Fruit fly (Drosophila melanogaster) whole organism, embryonic: Measurements from ENCODE around the gene CG31960.

Source experiments
- Blimp-1 ChIP-seq: fragments of 200-800 bp; sonication (Bioruptor generic); optimal IDR thresholded peaks from 3 replicates; lab custom pipeline; 2018; ENCODE audit warnings: missing biosample characterization, missing genetic modification characterization, mild to moderate bottlenecking, moderate library complexity, missing genetic modification reagents
- CG10209 ChIP-seq: fragments of 200-800 bp; sonication (Bioruptor generic); optimal IDR thresholded peaks from 3 replicates; lab custom pipeline; 2017; ENCODE audit warnings: missing biosample characterization, mild to moderate bottlenecking, missing genetic modification characterization, missing genetic modification reagents
- CG11085 ChIP-seq: fragments of 200-800 bp; sonication (Bioruptor generic); IDR thresholded peaks from 2 replicates; pipeline ENCODE4 v1.3.6; 2022; ENCODE audit warnings: missing biosample characterization, missing genetic modification characterization
- CG11456 ChIP-seq: fragments of 200-800 bp; sonication (Bioruptor generic); IDR thresholded peaks from 3 replicates; pipeline ENCODE4 v1.3.6; 2022; ENCODE audit warnings: missing biosample characterization, missing genetic modification characterization
- CG13624 ChIP-seq: fragments of 200-800 bp; sonication (Bioruptor generic); optimal IDR thresholded peaks from 2 replicates; lab custom pipeline; 2016; ENCODE audit warnings: missing biosample characterization, missing genetic modification characterization
- CG14014 ChIP-seq: fragments of 200-800 bp; sonication (Bioruptor generic); IDR thresholded peaks from 2 replicates; pipeline ENCODE4 v1.3.6; 2022; ENCODE audit warnings: missing biosample characterization, missing genetic modification characterization
- CG1602 ChIP-seq: fragments of 200-800 bp; sonication (Bioruptor generic); optimal IDR thresholded peaks from 3 replicates; lab custom pipeline; 2016; ENCODE audit warnings: missing biosample characterization, missing genetic modification characterization
- CG16779 ChIP-seq: fragments of 200-800 bp; sonication (Bioruptor generic); IDR thresholded peaks from 2 replicates; pipeline ENCODE4 v1.3.6; 2022; ENCODE audit warnings: missing biosample characterization, missing genetic modification characterization
- CG16813 ChIP-seq: fragments of 200-800 bp; sonication (Bioruptor generic); IDR thresholded peaks from 3 replicates; pipeline ENCODE4 v1.3.6; 2022; ENCODE audit warnings: missing biosample characterization, missing genetic modification characterization; ENCODE audit not compliant: partially characterized antibody
- CG32772 ChIP-seq: fragments of 200-800 bp; sonication (Bioruptor generic); IDR thresholded peaks from 2 replicates; pipeline ENCODE4 v1.3.6; 2022; ENCODE audit warnings: missing biosample characterization, missing genetic modification characterization
- CG42726 ChIP-seq: fragments of 200-800 bp; sonication (Bioruptor generic); IDR thresholded peaks from 2 replicates; pipeline ENCODE4 v1.3.6; 2022; ENCODE audit warnings: missing biosample characterization, missing genetic modification characterization; ENCODE audit not compliant: partially characterized antibody
- CG4404 ChIP-seq: fragments of 200-800 bp; sonication (Bioruptor generic); IDR thresholded peaks from 2 replicates; pipeline ENCODE4 v1.3.6; 2022; ENCODE audit warnings: missing biosample characterization, missing genetic modification characterization
- CG6175 ChIP-seq: fragments of 200-800 bp; sonication (Bioruptor generic); IDR thresholded peaks from 3 replicates; pipeline ENCODE4 v1.3.6; 2022; ENCODE audit warnings: missing biosample characterization, missing genetic modification characterization
- CG6683 ChIP-seq: fragments of 200-800 bp; sonication (Bioruptor generic); optimal IDR thresholded peaks from 2 replicates; lab custom pipeline; 2017; ENCODE audit warnings: missing biosample characterization, mild to moderate bottlenecking, missing genetic modification characterization, missing genetic modification reagents
- CG6854 ChIP-seq: fragments of 200-800 bp; sonication (Bioruptor generic); optimal IDR thresholded peaks from 3 replicates; lab custom pipeline; 2017; ENCODE audit warnings: missing biosample characterization, mild to moderate bottlenecking, missing genetic modification characterization
- CG8290 ChIP-seq, 3 experiments: fragments of 200-800 bp; sonication (Bioruptor generic); optimal IDR thresholded peaks; 2 replicates each; lab custom pipeline; 2016 to 2019; ENCODE audit warnings: missing biosample characterization in 3 of 3, missing genetic modification characterization in 3 of 3, mild to moderate bottlenecking in 2 of 3, moderate library complexity in 1 of 3
- Dip2 ChIP-seq: fragments of 200-800 bp; sonication (Bioruptor generic); IDR thresholded peaks from 2 replicates; pipeline ENCODE4 v1.3.6; 2022; ENCODE audit warnings: missing biosample characterization, missing genetic modification characterization
- Drgx ChIP-seq: fragments of 200-800 bp; sonication (Bioruptor generic); IDR thresholded peaks from 2 replicates; pipeline ENCODE4 v1.3.6; 2022; ENCODE audit warnings: missing biosample characterization, missing genetic modification characterization
- Elba2 ChIP-seq: fragments of 200-800 bp; sonication (Bioruptor generic); optimal IDR thresholded peaks from 3 replicates; lab custom pipeline; 2016; ENCODE audit warnings: missing biosample characterization, missing genetic modification characterization
- Ets65A ChIP-seq: fragments of 200-800 bp; sonication (Bioruptor generic); peaks from one replicate; lab custom pipeline; 2016; ENCODE audit warnings: missing biosample characterization, missing genetic modification characterization
- HLH4C ChIP-seq: fragments of 200-800 bp; sonication (Bioruptor generic); IDR thresholded peaks from 3 replicates; pipeline ENCODE4 v1.3.6; 2022; ENCODE audit warnings: missing biosample characterization, missing genetic modification characterization; ENCODE audit not compliant: partially characterized antibody
- HLHmδ ChIP-seq: fragments of 200-800 bp; sonication (Bioruptor generic); optimal IDR thresholded peaks from 2 replicates; lab custom pipeline; 2018; ENCODE audit warnings: missing biosample characterization, mild to moderate bottlenecking, missing genetic modification characterization, moderate library complexity
- Lim3 ChIP-seq: fragments of 200-800 bp; sonication (Bioruptor generic); IDR thresholded peaks from 2 replicates; pipeline ENCODE4 v1.3.6; 2022; ENCODE audit warnings: missing biosample characterization, missing genetic modification characterization
- NFAT ChIP-seq: fragments of 200-800 bp; sonication (Bioruptor generic); IDR thresholded peaks from 2 replicates; pipeline ENCODE4 v1.3.6; 2022; ENCODE audit warnings: missing biosample characterization, missing genetic modification characterization
- Sin3A ChIP-seq: fragments of >200 bp; optimal IDR thresholded peaks from 2 replicates; lab custom pipeline; 2018
- Sox102F ChIP-seq: fragments of 200-800 bp; sonication (Bioruptor generic); optimal IDR thresholded peaks from 2 replicates; lab custom pipeline; 2018; ENCODE audit warnings: missing biosample characterization, mild to moderate bottlenecking, missing genetic modification characterization, moderate library complexity
- Sry-β ChIP-seq: fragments of 200-800 bp; sonication (Bioruptor generic); optimal IDR thresholded peaks from 2 replicates; lab custom pipeline; 2018; ENCODE audit warnings: missing biosample characterization, mild to moderate bottlenecking, missing genetic modification characterization, moderate library complexity
- YL-1 ChIP-seq: fragments of 200-800 bp; sonication (Bioruptor generic); optimal IDR thresholded peaks from 3 replicates; lab custom pipeline; 2017; ENCODE audit warnings: missing biosample characterization, mild to moderate bottlenecking, missing genetic modification characterization
- ci ChIP-seq: fragments of 200-800 bp; sonication (Bioruptor generic); IDR thresholded peaks from 3 replicates; pipeline ENCODE4 v1.3.6; 2022; ENCODE audit warnings: missing biosample characterization, missing genetic modification characterization
- crol ChIP-seq: fragments of 200-800 bp; sonication (Bioruptor generic); IDR thresholded peaks from 2 replicates; pipeline ENCODE4 v1.3.6; 2022; ENCODE audit warnings: missing biosample characterization, missing genetic modification characterization
- dan ChIP-seq: fragments of 200-800 bp; sonication (Bioruptor generic); IDR thresholded peaks from 2 replicates; pipeline ENCODE4 v1.3.6; 2022; ENCODE audit warnings: missing biosample characterization, missing genetic modification characterization
- dati ChIP-seq: fragments of 200-800 bp; sonication (Bioruptor generic); IDR thresholded peaks from 2 replicates; pipeline ENCODE4 v1.3.6; 2022; ENCODE audit warnings: missing biosample characterization, missing genetic modification characterization
- gce ChIP-seq: fragments of 200-800 bp; sonication (Bioruptor generic); IDR thresholded peaks from 3 replicates; pipeline ENCODE4 v1.3.6; 2022; ENCODE audit warnings: missing biosample characterization, missing genetic modification characterization
- hbn ChIP-seq: fragments of 200-800 bp; sonication (Bioruptor generic); IDR thresholded peaks from 2 replicates; pipeline ENCODE4 v1.3.6; 2022; ENCODE audit warnings: missing biosample characterization, missing genetic modification characterization; ENCODE audit not compliant: partially characterized antibody
- hkb ChIP-seq, 2 experiments: fragments of 200-800 bp in 1 of 2; fragments of >200 bp in 1 of 2; sonication (Bioruptor generic) in 1 of 2; IDR thresholded peaks in 1 of 2; optimal IDR thresholded peaks in 1 of 2; 2 replicates each; pipeline versions ENCODE4 v1.3.6 to Lab custom; 2017 to 2022; ENCODE audit warnings: missing biosample characterization in 1 of 2, missing genetic modification characterization in 1 of 2
- jing ChIP-seq: fragments of 200-800 bp; sonication (Bioruptor generic); optimal IDR thresholded peaks from 2 replicates; lab custom pipeline; 2018; ENCODE audit warnings: missing biosample characterization, mild to moderate bottlenecking, missing genetic modification characterization
- mam ChIP-seq: fragments of 200-800 bp; sonication (Bioruptor generic); optimal IDR thresholded peaks from 3 replicates; lab custom pipeline; 2016; ENCODE audit warnings: missing biosample characterization, missing genetic modification characterization
- pb ChIP-seq: fragments of 200-800 bp; sonication (Bioruptor generic); optimal IDR thresholded peaks from 3 replicates; lab custom pipeline; 2016; ENCODE audit warnings: missing biosample characterization, missing genetic modification characterization
- pros ChIP-seq: fragments of 200-800 bp; sonication (Bioruptor generic); optimal IDR thresholded peaks from 3 replicates; lab custom pipeline; 2019; ENCODE audit warnings: missing biosample characterization, mild to moderate bottlenecking, missing genetic modification characterization, moderate library complexity
- repo ChIP-seq: fragments of 200-800 bp; sonication (Bioruptor generic); optimal IDR thresholded peaks from 2 replicates; lab custom pipeline; 2016; ENCODE audit warnings: missing biosample characterization, missing genetic modification characterization
- ro ChIP-seq: fragments of 200-800 bp; sonication (Bioruptor generic); IDR thresholded peaks from 2 replicates; pipeline ENCODE4 v1.3.6; 2022; ENCODE audit warnings: missing biosample characterization, missing genetic modification characterization
- scrt ChIP-seq: fragments of 200-800 bp; sonication (Bioruptor generic); optimal IDR thresholded peaks from 2 replicates; lab custom pipeline; 2018; ENCODE audit warnings: missing biosample characterization, mild to moderate bottlenecking, missing genetic modification characterization, moderate library complexity
- sens-2 ChIP-seq: fragments of 200-800 bp; sonication (Bioruptor generic); IDR thresholded peaks from 2 replicates; pipeline ENCODE4 v1.3.6; 2022; ENCODE audit warnings: missing biosample characterization, missing genetic modification characterization
- sug ChIP-seq: fragments of 200-800 bp; optimal IDR thresholded peaks from 2 replicates; lab custom pipeline; 2019; ENCODE audit warnings: missing biosample characterization, mild to moderate bottlenecking, missing genetic modification characterization, moderate library complexity
- vfl ChIP-seq: fragments of 200-800 bp; sonication (Bioruptor generic); optimal IDR thresholded peaks from 2 replicates; lab custom pipeline; 2016; ENCODE audit warnings: missing biosample characterization, missing genetic modification characterization
- zen2 ChIP-seq: fragments of 200-800 bp; sonication (Bioruptor generic); IDR thresholded peaks from 3 replicates; pipeline ENCODE4 v1.3.6; 2022; ENCODE audit warnings: missing biosample characterization, missing genetic modification characterization; ENCODE audit not compliant: partially characterized antibody

The CG31960 gene

dm6 chr2L:3771109-3772067 lies 13.4 kb upstream of the CG31960 start, which contains the start of gene bowl (continued):
- TF ChIP-seq vfl (GFP tag; lab: Kevin White, UChicago) (peak; percentile 89), Sry-β (GFP tag; lab: Kevin White, UChicago) (peak; percentile 25), hbn (no peak), scrt (GFP tag; lab: Kevin White, UChicago) (peak; percentile 86)
- TF ChIP-seq, all 482 proteins: peak for 443

DNA sequence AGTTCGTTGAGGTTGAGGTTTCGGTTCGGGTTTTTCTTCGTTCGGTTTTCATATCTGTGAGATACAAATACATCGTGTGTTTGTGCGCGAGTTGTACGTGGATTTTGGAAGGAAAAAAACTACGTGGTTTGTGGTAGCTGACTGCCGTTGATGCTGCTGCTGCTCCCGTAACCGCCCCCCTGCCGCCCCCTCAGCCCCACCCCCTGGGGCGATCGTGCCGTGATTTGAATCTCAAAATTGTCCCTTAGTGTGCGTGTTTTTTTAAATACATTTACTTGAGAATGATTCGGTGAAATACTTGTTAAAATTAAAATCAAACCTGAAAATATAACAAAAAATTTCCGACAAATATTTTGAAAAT lies 12.7 kb upstream of the CG31960 start:
- peak; percentile 5 for TF ChIP-seq sug (tag; lab: Kevin White, UChicago)
- no peak for TF ChIP-seq ro (GFP tag; lab: Robert Waterston, UW)
- TF ChIP-seq hkb (optimal IDR thresholded peaks at IDR 0.05; lab: Kevin White, UChicago) = no peak
- no peak for TF ChIP-seq hkb (GFP tag; IDR thresholded peaks at IDR 0.05; lab: Robert Waterston, UW)
- TF ChIP-seq HLH4C (GFP tag; lab: Robert Waterston, UW) = no peak
- TF ChIP-seq Ets65A (GFP tag; lab: Kevin White, UChicago) = no peak
- TF ChIP-seq scrt (GFP tag; lab: Kevin White, UChicago) = no peak
- TF ChIP-seq zen2 = no peak
- TF ChIP-seq CG16779 (GFP tag; lab: Robert Waterston, UW) = no peak
- TF ChIP-seq jing (GFP tag; lab: Kevin White, UChicago) = no peak
- TF ChIP-seq Drgx = 0 out of 2 replicates have a peak, but pooled peaks have one; percentile 4
- no peak for TF ChIP-seq CG6683 (GFP tag; lab: Kevin White, UChicago)
- TF ChIP-seq CG42726 (GFP tag; lab: Robert Waterston, UW) = no peak
- TF ChIP-seq mam (GFP tag; lab: Kevin White, UChicago) = no peak
- no peak for TF ChIP-seq dati (GFP tag; lab: Robert Waterston, UW)
- no peak for TF ChIP-seq CG6854 (GFP tag; lab: Kevin White, UChicago)
- no peak for TF ChIP-seq HLHmδ (GFP tag; lab: Kevin White, UChicago)
- TF ChIP-seq CG10209 (GFP tag; lab: Kevin White, UChicago) = no peak
- no peak for TF ChIP-seq CG13624 (GFP tag; lab: Kevin White, UChicago)
- TF ChIP-seq Sin3A (lab: Kevin White, UChicago) = no peak
- no peak for TF ChIP-seq CG8290 (GFP tag; optimal IDR thresholded peaks at IDR 0.05; lab: Kevin White, UChicago)
- peak in 1 of 2 experiments; percentile 24 for TF ChIP-seq CG8290 (tag; optimal IDR thresholded peaks at IDR 0.05; lab: Kevin White, UChicago)
- TF ChIP-seq crol (GFP tag; lab: Robert Waterston, UW) = peak; percentile 90
- no peak for TF ChIP-seq Elba2 (GFP tag; lab: Kevin White, UChicago)
- no peak for TF ChIP-seq Lim3
- no peak for TF ChIP-seq CG14014 (GFP tag; lab: Robert Waterston, UW)
- no peak for TF ChIP-seq repo (GFP tag; lab: Kevin White, UChicago)
- no peak for TF ChIP-seq pros
- no peak for TF ChIP-seq Dip2
- no peak for TF ChIP-seq pb (GFP tag; lab: Kevin White, UChicago)
- peak; percentile 89 for TF ChIP-seq CG6175 (GFP tag; lab: Robert Waterston, UW)
- no peak for TF ChIP-seq gce (GFP tag; lab: Robert Waterston, UW)
- TF ChIP-seq sens-2 = 0 out of 2 replicates have a peak, but pooled peaks have one; percentile 39
- TF ChIP-seq CG4404 (GFP tag; lab: Robert Waterston, UW) = no peak
- TF ChIP-seq CG11456 (GFP tag; lab: Robert Waterston, UW) = no peak
- no peak for TF ChIP-seq YL-1 (GFP tag; lab: Kevin White, UChicago)
- TF ChIP-seq ci (GFP tag; lab: Robert Waterston, UW) = no peak
- TF ChIP-seq Sox102F (GFP tag; lab: Kevin White, UChicago) = no peak
- peak; percentile 54 for TF ChIP-seq NFAT (GFP tag; lab: Robert Waterston, UW)
- no peak for TF ChIP-seq CG16813 (GFP tag; lab: Robert Waterston, UW)
- TF ChIP-seq CG1602 = no peak
- TF ChIP-seq Blimp-1 (GFP tag; lab: Kevin White, UChicago) = no peak
- TF ChIP-seq dan (GFP tag; lab: Robert Waterston, UW) = no peak
- TF ChIP-seq CG32772 (GFP tag; lab: Robert Waterston, UW) = peak; percentile 10; the same call in 1 of the 2 replicates
- TF ChIP-seq CG11085 (GFP tag; lab: Robert Waterston, UW) = peak; percentile 21; the same call in 1 of the 2 replicates
